Worm (Caenorhabditis elegans) whole organism, late embryonic: Measurements from ENCODE around the gene cec-1.

ENCODE experiments used
- C38D4.7 ChIP-seq: fragments of 200-800 bp; sonication (Bioruptor generic); optimal IDR thresholded peaks from 2 replicates; lab custom pipeline; 2018; ENCODE audit warnings: mild to moderate bottlenecking, missing genetic modification characterization, moderate library complexity, missing compliant biosample characterization
- K02D7.2 ChIP-seq: sonication (generic microtip); optimal IDR thresholded peaks from 2 replicates; lab custom pipeline; 2017; ENCODE audit warnings: mild to moderate bottlenecking, missing genetic modification characterization, missing compliant biosample characterization
- T23F11.4 ChIP-seq: fragments of 200-800 bp; sonication (Bioruptor generic); optimal IDR thresholded peaks from 2 replicates; lab custom pipeline; 2018; ENCODE audit warnings: mild to moderate bottlenecking, missing genetic modification characterization, missing compliant biosample characterization
- ceh-14 ChIP-seq: sonication (generic microtip); optimal IDR thresholded peaks from 2 replicates; lab custom pipeline; 2016; ENCODE audit warnings: missing genotype, missing genetic modification characterization, missing compliant biosample characterization
- ceh-19 ChIP-seq: fragments of 200-800 bp; sonication (Bioruptor generic); optimal IDR thresholded peaks from 2 replicates; lab custom pipeline; 2018; ENCODE audit warnings: mild to moderate bottlenecking, missing genetic modification characterization, missing compliant biosample characterization
- ceh-2 ChIP-seq: sonication (generic microtip); optimal IDR thresholded peaks from 2 replicates; lab custom pipeline; 2016; ENCODE audit warnings: missing genotype, missing genetic modification characterization, missing compliant biosample characterization
- ceh-22 ChIP-seq: sonication (generic microtip); optimal IDR thresholded peaks from 2 replicates; lab custom pipeline; 2017; ENCODE audit warnings: missing biosample characterization, missing genetic modification characterization
- ceh-30 ChIP-seq: fragments of 150-350 bp; optimal IDR thresholded peaks from 2 replicates; lab custom pipeline; 2014; ENCODE audit warnings: missing biosample characterization, missing genetic modification characterization
- ceh-31 ChIP-seq: sonication (generic microtip); optimal IDR thresholded peaks from 2 replicates; lab custom pipeline; 2016; ENCODE audit warnings: missing genetic modification characterization, missing compliant biosample characterization
- ceh-34 ChIP-seq: sonication (generic microtip); optimal IDR thresholded peaks from 2 replicates; lab custom pipeline; 2016; ENCODE audit warnings: mild to moderate bottlenecking, missing genetic modification characterization, missing compliant biosample characterization
- ceh-9 ChIP-seq: sonication (generic microtip); optimal IDR thresholded peaks from 2 replicates; lab custom pipeline; 2016; ENCODE audit warnings: mild to moderate bottlenecking, missing genetic modification characterization, inconsistent platforms, missing compliant biosample characterization
- che-1 ChIP-seq: sonication (generic microtip); optimal IDR thresholded peaks from 2 replicates; lab custom pipeline; 2016; ENCODE audit warnings: mild to moderate bottlenecking, missing genetic modification characterization, missing compliant biosample characterization
- dmd-4 ChIP-seq: sonication (generic microtip); optimal IDR thresholded peaks from 2 replicates; lab custom pipeline; 2016; ENCODE audit warnings: borderline replicate concordance, missing genetic modification characterization, missing compliant biosample characterization
- dve-1 ChIP-seq: sonication (generic microtip); optimal IDR thresholded peaks from 2 replicates; lab custom pipeline; 2017; ENCODE audit warnings: antibody characterized with exemption, mild to moderate bottlenecking, missing genetic modification characterization, missing compliant biosample characterization
- elt-2 ChIP-seq: sonication (generic microtip); optimal IDR thresholded peaks from 2 replicates; lab custom pipeline; 2016; ENCODE audit warnings: missing genetic modification reagents, missing genetic modification characterization, missing compliant biosample characterization
- ets-4 ChIP-seq: sonication (generic microtip); optimal IDR thresholded peaks from 2 replicates; lab custom pipeline; 2016; ENCODE audit warnings: missing genetic modification characterization, missing compliant biosample characterization
- eyg-1 ChIP-seq: sonication (generic microtip); optimal IDR thresholded peaks from 2 replicates; lab custom pipeline; 2016; ENCODE audit warnings: missing genotype, missing genetic modification characterization, missing compliant biosample characterization
- fkh-10 ChIP-seq: fragments of 150-350 bp; optimal IDR thresholded peaks from 2 replicates; lab custom pipeline; 2014; ENCODE audit warnings: missing biosample characterization, missing genetic modification reagents, missing genetic modification characterization
- fkh-6 ChIP-seq: sonication (generic microtip); optimal IDR thresholded peaks from 2 replicates; lab custom pipeline; 2016; ENCODE audit warnings: missing genetic modification characterization, missing compliant biosample characterization
- hlh-15 ChIP-seq: sonication (generic microtip); optimal IDR thresholded peaks from 2 replicates; lab custom pipeline; 2016; ENCODE audit warnings: missing genetic modification characterization, missing compliant biosample characterization
- hlh-8 ChIP-seq: sonication (generic microtip); optimal IDR thresholded peaks from 2 replicates; lab custom pipeline; 2016; ENCODE audit warnings: missing genotype, missing genetic modification characterization, missing compliant biosample characterization
- lim-6 ChIP-seq: sonication (generic microtip); optimal IDR thresholded peaks from 2 replicates; lab custom pipeline; 2016; ENCODE audit warnings: missing genetic modification characterization, missing compliant biosample characterization
- lin-11 ChIP-seq: fragments of 200-800 bp; sonication (Bioruptor generic); optimal IDR thresholded peaks from 2 replicates; lab custom pipeline; 2018; ENCODE audit warnings: mild to moderate bottlenecking, missing genetic modification characterization, missing compliant biosample characterization
- madf-2 ChIP-seq: sonication (generic microtip); optimal IDR thresholded peaks from 2 replicates; lab custom pipeline; 2017; ENCODE audit warnings: missing genetic modification characterization, missing compliant biosample characterization
- nfya-1 ChIP-seq: sonication (generic microtip); optimal IDR thresholded peaks from 2 replicates; lab custom pipeline; 2017; ENCODE audit warnings: missing genetic modification characterization, mild to moderate bottlenecking, missing compliant biosample characterization, antibody characterized with exemption, moderate library complexity
- npax-4 ChIP-seq: sonication (generic microtip); optimal IDR thresholded peaks from 2 replicates; lab custom pipeline; 2016; ENCODE audit warnings: missing genetic modification characterization, missing compliant biosample characterization
- odd-2 ChIP-seq: sonication (generic microtip); optimal IDR thresholded peaks from 2 replicates; lab custom pipeline; 2017; ENCODE audit warnings: antibody characterized with exemption, mild to moderate bottlenecking, missing genetic modification characterization, missing compliant biosample characterization
- pat-9 ChIP-seq: fragments of 200-800 bp; sonication (Bioruptor generic); optimal IDR thresholded peaks from 2 replicates; lab custom pipeline; 2018; ENCODE audit warnings: mild to moderate bottlenecking, missing genetic modification characterization, moderate library complexity, missing compliant biosample characterization
- pax-1 ChIP-seq: fragments of 150-350 bp; optimal IDR thresholded peaks from 2 replicates; lab custom pipeline; 2014; ENCODE audit warnings: missing biosample characterization, missing genetic modification characterization
- pha-2 ChIP-seq: sonication (generic microtip); optimal IDR thresholded peaks from 2 replicates; lab custom pipeline; 2017; ENCODE audit warnings: mild to moderate bottlenecking, missing genetic modification characterization, missing compliant biosample characterization
- pha-4 ChIP-seq: fragments of 150-350 bp; optimal IDR thresholded peaks from 2 replicates; lab custom pipeline; 2018; ENCODE audit warnings: missing biosample characterization, missing genetic modification reagents, missing genetic modification characterization
- pros-1 ChIP-seq: fragments of 150-350 bp; optimal IDR thresholded peaks from 2 replicates; lab custom pipeline; 2014; ENCODE audit warnings: missing biosample characterization, missing genetic modification reagents, missing genetic modification characterization
- ref-2 ChIP-seq: sonication (generic microtip); optimal IDR thresholded peaks from 2 replicates; lab custom pipeline; 2016; ENCODE audit warnings: missing genetic modification characterization, missing compliant biosample characterization
- sox-2 ChIP-seq: fragments of 200-800 bp; sonication (Bioruptor generic); IDR thresholded peaks from 2 replicates; pipeline ENCODE4 v1.3.6; 2022; ENCODE audit warnings: missing genetic modification reagents, missing genetic modification characterization, missing compliant biosample characterization
- sox-4 ChIP-seq: sonication (generic microtip); optimal IDR thresholded peaks from 2 replicates; lab custom pipeline; 2017; ENCODE audit warnings: mild to moderate bottlenecking, missing genetic modification characterization, inconsistent platforms, missing compliant biosample characterization
- tbx-2 ChIP-seq: sonication (generic microtip); optimal IDR thresholded peaks from 2 replicates; lab custom pipeline; 2016; ENCODE audit warnings: missing genetic modification characterization, missing compliant biosample characterization
- unc-3 ChIP-seq, 2 experiments: fragments of 200-800 bp in 1 of 2; sonication (Bioruptor generic) in 1 of 2; sonication (generic microtip) in 1 of 2; conservative IDR thresholded peaks in 1 of 2; optimal IDR thresholded peaks in 1 of 2; 2 replicates each; pipeline versions ENCODE4 v1.3.6 to Lab custom; 2016 to 2022; ENCODE audit warnings: missing compliant biosample characterization in 2 of 2, missing genetic modification characterization in 2 of 2, missing genetic modification reagents in 1 of 2
- unc-42 ChIP-seq: sonication (generic microtip); optimal IDR thresholded peaks from 2 replicates; lab custom pipeline; 2016; ENCODE audit warnings: missing genotype, missing genetic modification characterization, missing compliant biosample characterization
- unc-55 ChIP-seq: sonication (generic microtip); optimal IDR thresholded peaks from 2 replicates; lab custom pipeline; 2017; ENCODE audit warnings: missing biosample characterization, missing genetic modification reagents, missing genetic modification characterization
- unc-86 ChIP-seq: sonication (generic microtip); optimal IDR thresholded peaks from 2 replicates; lab custom pipeline; 2016; ENCODE audit warnings: missing genetic modification characterization, missing compliant biosample characterization

Gene cec-1

DNA sequence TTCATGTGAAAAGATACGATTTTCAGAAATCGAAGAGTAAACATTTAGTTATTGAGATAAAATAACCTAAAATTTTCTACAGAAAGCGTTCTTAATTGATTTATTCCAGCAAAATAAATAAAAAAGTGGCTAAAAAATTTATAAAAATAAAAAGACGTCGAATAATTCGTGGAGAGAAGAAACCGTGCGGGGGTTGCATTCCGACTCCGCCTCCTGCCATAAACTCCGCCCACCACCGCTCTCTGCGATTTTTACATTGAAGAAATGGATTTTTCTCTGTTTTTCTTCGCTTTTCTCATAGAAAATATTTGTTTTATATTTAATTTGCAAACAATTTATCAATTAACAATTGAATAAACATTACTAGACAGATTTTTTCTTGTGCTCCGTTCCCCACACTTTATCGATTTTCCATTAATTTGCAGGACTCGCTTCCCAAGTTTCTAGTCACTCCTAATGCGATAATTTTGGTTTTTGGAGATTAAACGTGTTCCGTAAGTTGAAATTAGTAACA is 20.6 kb upstream of the cec-1 start, which contains the start of the genes ubxn-4 and cyy-1:
TSS of gene ubxn-4 (minus strand) at position 114 of the 514 bp plus-strand sequence.
TSS of gene cyy-1 (plus strand) at position 426 of the 514 bp plus-strand sequence.
- no peak for TF ChIP-seq hlh-15 (tag; lab: Kevin White, UChicago)
- TF ChIP-seq elt-2 (tag; lab: Kevin White, UChicago): peak; percentile 26
- no peak for TF ChIP-seq che-1 (tag; lab: Kevin White, UChicago)
- peak; percentile 31 for TF ChIP-seq nfya-1
- TF ChIP-seq fkh-10 (GFP tag; lab: Kevin White, UChicago): no peak
- peak; percentile 3 for TF ChIP-seq ceh-31 (tag; lab: Kevin White, UChicago)
- no peak for TF ChIP-seq K02D7.2 (tag; lab: Kevin White, UChicago)
- TF ChIP-seq fkh-6: no peak
- no peak for TF ChIP-seq T23F11.4 (GFP tag; lab: Kevin White, UChicago)
- no peak for TF ChIP-seq pat-9 (tag; lab: Kevin White, UChicago)
- TF ChIP-seq dve-1 (tag; lab: Kevin White, UChicago): no peak

DNA sequence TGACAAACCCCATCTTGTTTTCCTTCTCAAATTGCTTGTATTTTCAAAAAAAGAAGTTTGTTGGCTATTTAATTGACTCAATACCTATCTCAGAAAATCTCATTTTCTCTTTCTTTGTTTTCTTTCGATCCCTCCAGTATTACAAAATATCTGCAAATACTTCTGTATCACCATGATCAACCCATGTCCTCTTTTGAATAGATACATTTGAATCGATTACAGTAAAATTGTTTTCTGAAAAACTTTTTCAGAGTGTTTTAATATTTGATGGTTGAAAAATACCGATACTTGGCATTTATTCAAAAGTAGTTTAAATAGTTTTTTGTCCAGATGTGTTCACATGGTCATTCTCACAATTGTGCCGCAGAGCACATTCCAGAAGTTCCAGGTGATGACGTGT is 17.0 kb upstream of the cec-1 start, which contains the start of gene ZK353.9:
TSS of gene ZK353.9 (plus strand) at position 331 of the 400 bp plus-strand sequence.
- TF ChIP-seq madf-2 (tag; lab: Kevin White, UChicago): no peak
- TF ChIP-seq ceh-30 (tag; lab: Kevin White, UChicago): no peak
- TF ChIP-seq hlh-8 (tag; lab: Kevin White, UChicago): no peak
- TF ChIP-seq, all 69 proteins: peak for 0

DNA sequence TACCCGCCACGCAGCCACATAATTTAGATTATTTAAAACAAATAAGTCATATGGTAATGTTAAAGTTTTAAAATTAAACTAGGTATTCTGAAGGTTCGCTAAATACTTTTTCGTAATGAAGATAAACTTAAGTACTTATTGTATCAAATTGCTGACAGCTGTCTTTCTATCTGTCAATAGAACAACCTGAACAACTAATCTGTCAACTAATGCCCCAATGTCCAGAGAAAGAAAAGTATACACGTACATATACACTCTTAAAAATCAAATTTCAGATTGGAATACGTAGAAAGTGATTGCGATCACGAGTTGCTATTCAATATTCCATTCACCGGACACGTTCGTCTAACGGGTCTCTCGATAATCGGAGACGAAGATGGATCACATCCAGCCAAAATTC is 15.4 kb upstream of the cec-1 start:
- TF ChIP-seq sox-4 (tag; lab: Kevin White, UChicago) (no peak), unc-55 (GFP tag; lab: Kevin White, UChicago) (peak; percentile 30)

DNA sequence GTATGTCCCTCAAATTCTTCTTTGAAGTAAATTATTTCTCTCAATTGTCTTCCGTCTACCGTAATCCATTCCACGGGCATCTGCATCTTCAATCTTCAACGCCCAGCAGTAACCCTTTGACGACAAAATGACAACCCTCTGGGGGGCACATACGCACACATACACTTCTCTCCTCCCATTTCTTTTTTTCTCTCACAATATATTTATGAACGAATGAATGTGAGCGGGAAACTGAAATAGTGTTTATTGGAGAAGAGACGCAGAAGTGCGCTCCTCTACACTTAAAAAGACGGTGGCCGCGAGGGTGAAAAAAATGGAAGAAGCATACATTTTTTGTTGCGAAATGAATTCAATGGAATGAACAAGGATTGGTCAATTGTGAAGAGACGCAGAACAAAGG is 14.2 kb upstream of the cec-1 start:
- no peak for TF ChIP-seq eyg-1 (tag; lab: Kevin White, UChicago)
- TF ChIP-seq ets-4: peak; percentile 13
- TF ChIP-seq ceh-19 (GFP tag; lab: Kevin White, UChicago): no peak
- peak; percentile 23 for TF ChIP-seq dmd-4
- TF ChIP-seq nfya-1: peak; percentile 91
- TF ChIP-seq dve-1 (tag; lab: Kevin White, UChicago): peak; percentile 27
- TF ChIP-seq tbx-2 (tag; lab: Kevin White, UChicago): peak; percentile 12
- peak; percentile 13 for TF ChIP-seq ceh-2 (tag; lab: Kevin White, UChicago)
- peak; percentile 93 for TF ChIP-seq unc-55 (GFP tag; lab: Kevin White, UChicago)
- TF ChIP-seq pros-1 (tag; lab: Kevin White, UChicago): no peak
- TF ChIP-seq pax-1 (tag; lab: Kevin White, UChicago): no peak
- TF ChIP-seq ceh-14 (tag; lab: Kevin White, UChicago): no peak
- no peak for TF ChIP-seq pha-4 (tag; lab: Kevin White, UChicago)
- TF ChIP-seq unc-42 (tag; lab: Kevin White, UChicago): peak; percentile 46
- no peak for TF ChIP-seq unc-3 (GFP tag; conservative IDR thresholded peaks at IDR 0.05; lab: Robert Waterston, UW)
- TF ChIP-seq unc-3 (tag; optimal IDR thresholded peaks at IDR 0.05; lab: Kevin White, UChicago): peak; percentile 44
- TF ChIP-seq ceh-31 (tag; lab: Kevin White, UChicago): peak; percentile 75
- TF ChIP-seq ref-2: peak; percentile 67

DNA sequence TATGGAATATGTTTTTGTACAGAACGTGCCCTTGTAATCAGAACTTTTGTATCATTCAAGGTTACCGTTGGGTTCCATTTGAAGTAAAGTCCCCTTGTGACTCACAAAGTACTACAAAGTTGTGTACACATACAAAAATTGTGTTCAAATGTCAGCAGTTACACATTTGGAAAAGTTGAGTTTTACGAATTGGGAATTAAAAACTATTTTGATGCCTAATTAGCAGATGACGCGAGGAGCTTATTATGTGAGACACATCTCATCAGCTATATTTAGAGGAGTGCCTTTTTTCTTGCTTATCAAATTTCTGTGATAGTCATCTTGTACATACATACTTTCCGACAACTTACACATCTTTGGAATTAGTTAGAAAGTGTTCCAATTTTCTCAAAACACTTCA is 12.6 kb upstream of the cec-1 start:
- no peak for TF ChIP-seq pha-2
- TF ChIP-seq pat-9 (tag; lab: Kevin White, UChicago): no peak
- no peak for TF ChIP-seq odd-2 (tag; lab: Kevin White, UChicago)
- TF ChIP-seq ceh-34 (tag; lab: Kevin White, UChicago): no peak
- TF ChIP-seq unc-86 (tag; lab: Kevin White, UChicago): no peak
- no peak for TF ChIP-seq C38D4.7 (GFP tag; lab: Kevin White, UChicago)
- TF ChIP-seq unc-55 (GFP tag; lab: Kevin White, UChicago): no peak
- no peak for TF ChIP-seq ceh-31 (tag; lab: Kevin White, UChicago)
- TF ChIP-seq ceh-14 (tag; lab: Kevin White, UChicago): no peak
- TF ChIP-seq npax-4: no peak
- TF ChIP-seq lim-6 (tag; lab: Kevin White, UChicago): no peak
- no peak for TF ChIP-seq sox-2
- TF ChIP-seq lin-11 (tag; lab: Kevin White, UChicago): no peak
- TF ChIP-seq ceh-22 (tag; lab: Kevin White, UChicago): no peak
- no peak for TF ChIP-seq ceh-9 (tag; lab: Kevin White, UChicago)
